Fruit fly (Drosophila melanogaster) whole organism, embryonic: ENCODE measurements around the gene CNPYb.

ENCODE experiments used
- B-H2 ChIP-seq: fragments of 200-800 bp; sonication (Bioruptor generic); optimal IDR thresholded peaks from 2 replicates; lab custom pipeline; 2018; ENCODE audit warnings: missing biosample characterization, mild to moderate bottlenecking, missing genetic modification characterization
- Blimp-1 ChIP-seq: fragments of 200-800 bp; sonication (Bioruptor generic); optimal IDR thresholded peaks from 3 replicates; lab custom pipeline; 2018; ENCODE audit warnings: missing biosample characterization, missing genetic modification characterization, mild to moderate bottlenecking, moderate library complexity, missing genetic modification reagents
- CG10366 ChIP-seq: fragments of 200-800 bp; sonication (Bioruptor generic); IDR thresholded peaks from 2 replicates; pipeline ENCODE4 v1.3.6; 2022; ENCODE audit warnings: missing biosample characterization, missing genetic modification characterization
- CG11085 ChIP-seq: fragments of 200-800 bp; sonication (Bioruptor generic); IDR thresholded peaks from 2 replicates; pipeline ENCODE4 v1.3.6; 2022; ENCODE audit warnings: missing biosample characterization, missing genetic modification characterization
- CG11247 ChIP-seq: fragments of 200-800 bp; sonication (Bioruptor generic); IDR thresholded peaks from 2 replicates; pipeline ENCODE4 v1.3.6; 2022; ENCODE audit warnings: missing biosample characterization, missing genetic modification characterization
- CG11398 ChIP-seq: fragments of 200-800 bp; sonication (Bioruptor generic); optimal IDR thresholded peaks from 2 replicates; lab custom pipeline; 2016; ENCODE audit warnings: missing biosample characterization, missing genetic modification characterization
- CG11696 ChIP-seq: fragments of 200-800 bp; sonication (Bioruptor generic); IDR thresholded peaks from 2 replicates; pipeline ENCODE4 v1.3.6; 2022; ENCODE audit warnings: missing biosample characterization, missing genetic modification characterization
- CG11723 ChIP-seq: fragments of 200-800 bp; sonication (Bioruptor generic); optimal IDR thresholded peaks from 2 replicates; lab custom pipeline; 2017; ENCODE audit warnings: missing biosample characterization, mild to moderate bottlenecking, missing genetic modification characterization
- CG12391 ChIP-seq: fragments of 200-800 bp; sonication (Bioruptor generic); optimal IDR thresholded peaks from 3 replicates; lab custom pipeline; 2018; ENCODE audit warnings: missing biosample characterization, mild to moderate bottlenecking, missing genetic modification characterization, moderate library complexity
- CG12942 ChIP-seq: fragments of 200-800 bp; sonication (Bioruptor generic); optimal IDR thresholded peaks from 3 replicates; lab custom pipeline; 2016; ENCODE audit warnings: missing biosample characterization, missing genetic modification characterization
- CG13775 ChIP-seq: fragments of 200-800 bp; sonication (Bioruptor generic); optimal IDR thresholded peaks from 3 replicates; lab custom pipeline; 2017; ENCODE audit warnings: missing biosample characterization, mild to moderate bottlenecking, missing genetic modification characterization
- CG14441 ChIP-seq: fragments of 200-800 bp; sonication (Bioruptor generic); IDR thresholded peaks from 2 replicates; pipeline ENCODE4 v1.3.6; 2022; ENCODE audit warnings: missing biosample characterization, missing genetic modification characterization
- CG18011 ChIP-seq: fragments of 200-800 bp; sonication (Bioruptor generic); optimal IDR thresholded peaks from 2 replicates; lab custom pipeline; 2017; ENCODE audit warnings: missing biosample characterization, missing genetic modification characterization, mild to moderate bottlenecking, moderate library complexity, missing genotype
- CG2199 ChIP-seq: fragments of 200-800 bp; sonication (Bioruptor generic); IDR thresholded peaks from 3 replicates; pipeline ENCODE4 v1.3.6; 2022; ENCODE audit warnings: missing biosample characterization, missing genetic modification characterization
- CG2889 ChIP-seq: fragments of 200-800 bp; sonication (Bioruptor generic); IDR thresholded peaks from 3 replicates; pipeline ENCODE4 v1.3.6; 2022; ENCODE audit warnings: missing biosample characterization, missing genetic modification characterization
- CG30403 ChIP-seq: fragments of 200-800 bp; sonication (Bioruptor generic); optimal IDR thresholded peaks from 3 replicates; lab custom pipeline; 2016; ENCODE audit warnings: missing biosample characterization, missing genetic modification characterization
- CG33213 ChIP-seq: fragments of 200-800 bp; sonication (Bioruptor generic); optimal IDR thresholded peaks from 3 replicates; lab custom pipeline; 2016; ENCODE audit warnings: missing biosample characterization, missing genetic modification characterization
- CG4424 ChIP-seq: fragments of 200-800 bp; sonication (Bioruptor generic); optimal IDR thresholded peaks from 3 replicates; lab custom pipeline; 2016; ENCODE audit warnings: missing biosample characterization, missing genetic modification characterization
- CG5180 ChIP-seq: fragments of 200-800 bp; sonication (Bioruptor generic); optimal IDR thresholded peaks from 3 replicates; lab custom pipeline; 2017; ENCODE audit warnings: missing biosample characterization, missing genetic modification characterization, mild to moderate bottlenecking, moderate library complexity, missing genetic modification reagents
- CG9876 ChIP-seq: fragments of 200-800 bp; sonication (Bioruptor generic); optimal IDR thresholded peaks from 2 replicates; lab custom pipeline; 2016; ENCODE audit warnings: missing biosample characterization, missing genetic modification characterization
- CkIIα-i1 ChIP-seq: fragments of 200-800 bp; sonication (Bioruptor generic); IDR thresholded peaks from 2 replicates; pipeline ENCODE4 v1.3.6; 2022; ENCODE audit warnings: missing biosample characterization, missing genetic modification characterization
- Gsc ChIP-seq: fragments of 200-800 bp; sonication (Bioruptor generic); IDR thresholded peaks from 2 replicates; pipeline ENCODE4 v1.3.6; 2022; ENCODE audit warnings: missing biosample characterization, missing genetic modification characterization
- HHEX ChIP-seq: fragments of 200-800 bp; sonication (Bioruptor generic); optimal IDR thresholded peaks from 3 replicates; lab custom pipeline; 2017; ENCODE audit warnings: missing biosample characterization, mild to moderate bottlenecking, missing genetic modification characterization, missing genetic modification reagents
- HmgZ ChIP-seq: fragments of 200-800 bp; sonication (Bioruptor generic); optimal IDR thresholded peaks from 2 replicates; lab custom pipeline; 2018; ENCODE audit warnings: missing biosample characterization, mild to moderate bottlenecking, missing genetic modification characterization
- Hr3 ChIP-seq: fragments of 200-800 bp; sonication (Bioruptor generic); optimal IDR thresholded peaks from 3 replicates; lab custom pipeline; 2016; ENCODE audit warnings: missing biosample characterization, missing genetic modification characterization
- Hsf ChIP-seq: fragments of 200-800 bp; sonication (Bioruptor generic); optimal IDR thresholded peaks from 3 replicates; lab custom pipeline; 2016; ENCODE audit warnings: missing biosample characterization, missing genetic modification characterization
- MESR4 ChIP-seq: fragments of 200-800 bp; sonication (Bioruptor generic); optimal IDR thresholded peaks from 2 replicates; lab custom pipeline; 2018; ENCODE audit warnings: missing biosample characterization, mild to moderate bottlenecking, missing genetic modification characterization, moderate library complexity
- Mes4 ChIP-seq: fragments of 200-800 bp; sonication (Bioruptor generic); optimal IDR thresholded peaks from 2 replicates; lab custom pipeline; 2016; ENCODE audit warnings: missing biosample characterization, missing genetic modification characterization
- Oli ChIP-seq: fragments of 200-800 bp; sonication (Bioruptor generic); optimal IDR thresholded peaks from 2 replicates; lab custom pipeline; 2018; ENCODE audit warnings: missing biosample characterization, mild to moderate bottlenecking, missing genetic modification characterization, moderate library complexity
- Ssrp ChIP-seq: fragments of 200-800 bp; sonication (Bioruptor generic); optimal IDR thresholded peaks from 2 replicates; lab custom pipeline; 2018; ENCODE audit warnings: missing biosample characterization, mild to moderate bottlenecking, missing genetic modification characterization, moderate library complexity
- btn ChIP-seq: fragments of 200-800 bp; sonication (Bioruptor generic); optimal IDR thresholded peaks from 2 replicates; lab custom pipeline; 2016; ENCODE audit warnings: missing biosample characterization, missing genetic modification characterization
- cato ChIP-seq: fragments of 200-800 bp; sonication (Bioruptor generic); optimal IDR thresholded peaks from 2 replicates; lab custom pipeline; 2016; ENCODE audit warnings: missing biosample characterization, missing genetic modification characterization, borderline replicate concordance
- chinmo ChIP-seq: fragments of 200-800 bp; sonication (Bioruptor generic); IDR thresholded peaks from 4 replicates; pipeline ENCODE4 v1.3.6; 2022; ENCODE audit warnings: missing biosample characterization, missing genetic modification characterization; ENCODE audit not compliant: partially characterized antibody
- dmrt99B ChIP-seq: fragments of 200-800 bp; sonication (Bioruptor generic); optimal IDR thresholded peaks from 2 replicates; lab custom pipeline; 2018; ENCODE audit warnings: missing biosample characterization, mild to moderate bottlenecking, missing genetic modification characterization, moderate library complexity
- en ChIP-seq: fragments of 200-800 bp; sonication (Bioruptor generic); optimal IDR thresholded peaks from 2 replicates; lab custom pipeline; 2016; ENCODE audit warnings: missing biosample characterization, missing genetic modification characterization
- gce ChIP-seq: fragments of 200-800 bp; sonication (Bioruptor generic); IDR thresholded peaks from 3 replicates; pipeline ENCODE4 v1.3.6; 2022; ENCODE audit warnings: missing biosample characterization, missing genetic modification characterization
- gfzf ChIP-seq: fragments of 200-800 bp; sonication (Bioruptor generic); optimal IDR thresholded peaks from 2 replicates; lab custom pipeline; 2016; ENCODE audit warnings: missing biosample characterization, mild to moderate bottlenecking, missing genetic modification characterization, moderate library complexity
- grau ChIP-seq: fragments of 200-800 bp; optimal IDR thresholded peaks from 3 replicates; lab custom pipeline; 2019; ENCODE audit warnings: missing biosample characterization, mild to moderate bottlenecking, missing genetic modification characterization, moderate library complexity
- hb ChIP-seq: fragments of 200-800 bp; sonication (Bioruptor generic); IDR thresholded peaks from 3 replicates; pipeline ENCODE4 v1.3.6; 2022; ENCODE audit warnings: missing biosample characterization, missing genetic modification characterization; ENCODE audit not compliant: partially characterized antibody
- hkb ChIP-seq, 2 experiments: fragments of 200-800 bp in 1 of 2; fragments of >200 bp in 1 of 2; sonication (Bioruptor generic) in 1 of 2; IDR thresholded peaks in 1 of 2; optimal IDR thresholded peaks in 1 of 2; 2 replicates each; pipeline versions ENCODE4 v1.3.6 to Lab custom; 2017 to 2022; ENCODE audit warnings: missing biosample characterization in 1 of 2, missing genetic modification characterization in 1 of 2
- inv ChIP-seq: fragments of 200-800 bp; sonication (Bioruptor generic); IDR thresholded peaks from 2 replicates; pipeline ENCODE4 v1.3.6; 2022; ENCODE audit warnings: missing biosample characterization, missing genetic modification characterization; ENCODE audit not compliant: partially characterized antibody
- onecut ChIP-seq: fragments of 200-800 bp; sonication (Bioruptor generic); IDR thresholded peaks from 2 replicates; pipeline ENCODE4 v1.3.6; 2022; ENCODE audit warnings: missing biosample characterization, missing genetic modification characterization
- p53 ChIP-seq: fragments of 200-800 bp; sonication (Bioruptor generic); optimal IDR thresholded peaks from 2 replicates; lab custom pipeline; 2016; ENCODE audit warnings: missing biosample characterization, missing genetic modification characterization
- pb ChIP-seq: fragments of 200-800 bp; sonication (Bioruptor generic); optimal IDR thresholded peaks from 3 replicates; lab custom pipeline; 2016; ENCODE audit warnings: missing biosample characterization, missing genetic modification characterization
- prd ChIP-seq, 3 experiments: fragments of >200 bp in 2 of 3; fragments of 200-800 bp in 1 of 3; sonication (Bioruptor generic) in 1 of 3; optimal IDR thresholded peaks in 2 of 3; IDR thresholded peaks in 1 of 3; 2 replicates in 2 of 3; 3 replicates in 1 of 3; pipeline versions ENCODE4 v1.3.6 to Lab custom; 2017 to 2022; ENCODE audit warnings: missing biosample characterization in 1 of 3, missing genetic modification characterization in 1 of 3
- pum ChIP-seq: fragments of 200-800 bp; sonication (Bioruptor generic); optimal IDR thresholded peaks from 2 replicates; lab custom pipeline; 2016; ENCODE audit warnings: missing biosample characterization, missing genetic modification characterization
- scrt ChIP-seq: fragments of 200-800 bp; sonication (Bioruptor generic); optimal IDR thresholded peaks from 2 replicates; lab custom pipeline; 2018; ENCODE audit warnings: missing biosample characterization, mild to moderate bottlenecking, missing genetic modification characterization, moderate library complexity
- sim ChIP-seq: fragments of 200-800 bp; sonication (Bioruptor generic); IDR thresholded peaks from 2 replicates; pipeline ENCODE4 v1.3.6; 2022; ENCODE audit warnings: missing biosample characterization, missing genetic modification characterization
- stc ChIP-seq: fragments of 200-800 bp; sonication (Bioruptor generic); IDR thresholded peaks from 2 replicates; pipeline ENCODE4 v1.3.6; 2022; ENCODE audit warnings: missing biosample characterization, missing genetic modification characterization
- tin ChIP-seq: fragments of 200-800 bp; sonication (Bioruptor generic); optimal IDR thresholded peaks from 3 replicates; lab custom pipeline; 2016; ENCODE audit warnings: missing biosample characterization, missing genetic modification characterization
- wor ChIP-seq: fragments of 200-800 bp; sonication (Bioruptor generic); IDR thresholded peaks from 2 replicates; pipeline ENCODE4 v1.3.6; 2022; ENCODE audit warnings: missing biosample characterization, missing genetic modification characterization

The CNPYb gene

dm6 chr3L:19058824-19059223, 37.2 kb downstream of the CNPYb start (continued):
- TF ChIP-seq stc (no peak), inv (GFP tag; lab: Robert Waterston, UW) (no peak), CG12942 (GFP tag; lab: Kevin White, UChicago) (no peak), pb (GFP tag; lab: Kevin White, UChicago) (no peak), B-H2 (GFP tag; lab: Kevin White, UChicago) (no peak), p53 (GFP tag; lab: Kevin White, UChicago) (no peak), hkb (optimal IDR thresholded peaks at IDR 0.05; lab: Kevin White, UChicago) (no peak), hkb (GFP tag; IDR thresholded peaks at IDR 0.05; lab: Robert Waterston, UW) (no peak), CG11696 (GFP tag; lab: Robert Waterston, UW) (no peak), wor (GFP tag; lab: Robert Waterston, UW) (no peak), sim (GFP tag; lab: Robert Waterston, UW) (no peak), CG2199 (GFP tag; lab: Robert Waterston, UW) (0 out of 3 replicates have a peak, but pooled peaks have one; percentile 39), CG2889 (no peak), CG11085 (GFP tag; lab: Robert Waterston, UW) (0 out of 2 replicates have a peak, but pooled peaks have one; percentile 7), CG9876 (GFP tag; lab: Kevin White, UChicago) (no peak), CkIIα-i1 (GFP tag; lab: Robert Waterston, UW) (no peak), CG10366 (no peak), Ssrp (tag; lab: Kevin White, UChicago) (no peak), en (GFP tag; lab: Kevin White, UChicago) (no peak), prd (optimal IDR thresholded peaks at IDR 0.05; lab: Kevin White, UChicago) (no peak), prd (GFP tag; IDR thresholded peaks at IDR 0.05; lab: Robert Waterston, UW) (peak; percentile 37; the same call in 1 of the 3 replicates), pum (GFP tag; lab: Kevin White, UChicago) (no peak), scrt (GFP tag; lab: Kevin White, UChicago) (no peak), onecut (GFP tag; lab: Robert Waterston, UW) (no peak), Blimp-1 (no peak), hb (GFP tag; lab: Robert Waterston, UW) (0 out of 3 replicates have a peak, but pooled peaks have one; percentile 22), CG12391 (tag; lab: Kevin White, UChicago) (no peak), Hsf (GFP tag; lab: Kevin White, UChicago) (no peak), CG13775 (GFP tag; lab: Kevin White, UChicago) (peak; percentile 91), CG18011 (GFP tag; lab: Kevin White, UChicago) (no peak), CG14441 (GFP tag; lab: Robert Waterston, UW) (no peak), chinmo (GFP tag; lab: Robert Waterston, UW) (no peak), HmgZ (tag; lab: Kevin White, UChicago) (no peak), CG5180 (GFP tag; lab: Kevin White, UChicago) (no peak), Mes4 (GFP tag; lab: Kevin White, UChicago) (no peak), CG11247 (GFP tag; lab: Robert Waterston, UW) (no peak), gce (0 out of 3 replicates have a peak, but pooled peaks have one; percentile 8), gfzf (GFP tag; lab: Kevin White, UChicago) (no peak), CG30403 (GFP tag; lab: Kevin White, UChicago) (no peak), cato (GFP tag; lab: Kevin White, UChicago) (no peak), CG33213 (GFP tag; lab: Kevin White, UChicago) (no peak)

DNA sequence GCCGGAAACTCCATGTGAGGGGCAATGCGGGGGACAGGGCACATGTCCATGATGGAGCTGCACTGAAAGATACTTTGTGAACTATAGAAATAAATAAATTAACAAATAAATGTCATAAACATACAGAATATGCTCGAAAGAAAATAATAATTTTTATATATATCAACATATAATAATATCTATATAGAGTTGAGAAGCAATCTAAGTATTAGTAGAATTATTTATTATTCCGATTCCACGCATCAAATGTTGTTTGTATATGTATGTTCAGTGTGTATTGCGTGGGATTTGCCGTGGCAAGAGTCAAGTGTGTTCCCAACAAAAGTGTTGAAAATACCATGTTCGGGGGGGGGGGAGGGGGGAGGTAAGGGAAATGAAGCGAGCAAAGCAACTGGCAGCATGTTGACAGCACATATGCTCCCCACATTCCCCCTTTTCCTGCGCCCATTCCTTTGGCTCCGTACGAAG, 39.1 kb downstream of the CNPYb start:
- TF ChIP-seq dmrt99B (tag; lab: Kevin White, UChicago) (peak; percentile 59), CG11247 (GFP tag; lab: Robert Waterston, UW) (no peak), Oli (tag; lab: Kevin White, UChicago) (peak; percentile 32), btn (GFP tag; lab: Kevin White, UChicago) (no peak), Gsc (no peak), CG11398 (GFP tag; lab: Kevin White, UChicago) (no peak), grau (tag; lab: Kevin White, UChicago) (peak; percentile 42), CG4424 (peak; percentile 11), tin (GFP tag; lab: Kevin White, UChicago) (no peak), CG11723 (GFP tag; lab: Kevin White, UChicago) (no peak), HHEX (GFP tag; lab: Kevin White, UChicago) (peak; percentile 11), MESR4 (GFP tag; lab: Kevin White, UChicago) (no peak), Hr3 (GFP tag; lab: Kevin White, UChicago) (peak; percentile 3)
